Worm (Caenorhabditis elegans): ENCODE measurements around the gene ZK593.2.

DNA sequence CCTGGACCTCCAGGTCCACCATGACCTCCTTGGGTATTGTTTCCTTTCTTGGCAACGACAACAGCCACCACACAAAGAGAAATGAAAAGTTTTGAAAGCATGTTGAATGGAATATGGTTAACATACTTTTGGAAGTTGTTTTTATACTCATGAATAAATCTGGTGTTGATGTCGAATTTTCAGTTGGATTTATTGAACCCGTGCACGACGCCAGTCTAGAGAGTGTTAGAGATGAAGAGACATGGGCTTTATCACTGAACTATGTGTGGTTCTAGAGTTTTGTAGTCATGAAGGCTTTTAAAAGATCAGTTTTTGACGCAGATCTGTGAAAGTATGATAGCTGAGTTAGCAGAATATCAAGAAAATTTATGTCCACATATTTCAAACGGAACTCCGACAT is 18.9 kb upstream of the ZK593.2 start, which contains the start of gene srlf-14:
- TF ChIP-seq bed-3 (GFP tag; optimal IDR thresholded peaks at IDR 0.05) (no peak), mep-1 (tag; optimal IDR thresholded peaks at IDR 0.05) (no peak), snpc-4 (tag; optimal IDR thresholded peaks at IDR 0.05) (no peak), nhr-76 (tag; optimal IDR thresholded peaks at IDR 0.05) (no peak), unc-62 (GFP tag; optimal IDR thresholded peaks at IDR 0.05) (no peak), elt-3 (tag; optimal IDR thresholded peaks at IDR 0.05) (no peak), unc-39 (tag; optimal IDR thresholded peaks at IDR 0.05) (no peak), M03D4.4 (tag; optimal IDR thresholded peaks at IDR 0.05) (no peak)
